Worm (Caenorhabditis elegans) whole organism, L4 larva: ENCODE measurements around the gene C50F4.10.

Source experiments
- T20F7.1 ChIP-seq: fragments of 200-800 bp; sonication (Bioruptor generic); optimal IDR thresholded peaks from 2 replicates; lab custom pipeline; 2018; ENCODE audit warnings: mild to moderate bottlenecking, missing genetic modification characterization, missing compliant biosample characterization
- ceh-20 ChIP-seq: fragments of 200-800 bp; sonication (Bioruptor generic); IDR thresholded peaks from 2 replicates; pipeline ENCODE4 v1.3.6; 2022; ENCODE audit warnings: missing genetic modification reagents, missing genetic modification characterization, missing compliant biosample characterization
- egl-27 ChIP-seq: sonication (generic microtip); optimal IDR thresholded peaks from 3 replicates; lab custom pipeline; 2017; ENCODE audit warnings: missing biosample characterization, missing genetic modification reagents, missing genetic modification characterization
- fkh-10 ChIP-seq: fragments of 150-350 bp; optimal IDR thresholded peaks from 2 replicates; lab custom pipeline; 2014; ENCODE audit warnings: missing biosample characterization, missing genetic modification reagents, missing genetic modification characterization
- mep-1 ChIP-seq: fragments of 150-350 bp; sonication (generic microtip); optimal IDR thresholded peaks from 3 replicates; lab custom pipeline; 2014; ENCODE audit warnings: missing biosample characterization, missing genetic modification characterization
- nhr-10 ChIP-seq: fragments of 150-350 bp; optimal IDR thresholded peaks from 2 replicates; lab custom pipeline; 2014; ENCODE audit warnings: missing biosample characterization, missing genetic modification characterization
- nhr-48 ChIP-seq: sonication (generic microtip); optimal IDR thresholded peaks from 2 replicates; lab custom pipeline; 2016; ENCODE audit warnings: mild to moderate bottlenecking, missing genetic modification characterization, missing compliant biosample characterization
- pqm-1 ChIP-seq: sonication (generic microtip); optimal IDR thresholded peaks from 2 replicates; lab custom pipeline; 2017; ENCODE audit warnings: missing biosample characterization, missing genetic modification characterization
- snpc-4 ChIP-seq: fragments of 150-350 bp; optimal IDR thresholded peaks from 2 replicates; lab custom pipeline; 2014; ENCODE audit warnings: missing biosample characterization, missing genetic modification characterization
- unc-130 ChIP-seq: sonication (generic microtip); optimal IDR thresholded peaks from 2 replicates; lab custom pipeline; 2016; ENCODE audit warnings: missing genetic modification reagents, missing genetic modification characterization, missing compliant biosample characterization
- unc-39 ChIP-seq: sonication (generic microtip); optimal IDR thresholded peaks from 2 replicates; lab custom pipeline; 2017; ENCODE audit warnings: missing biosample characterization, missing genetic modification characterization
- unc-62 ChIP-seq, 3 experiments: fragments of 150-350 bp in 1 of 3; sonication (generic microtip); optimal IDR thresholded peaks in 2 of 3; peaks in 1 of 3; 1 replicate in 1 of 3; 2 replicates in 2 of 3; lab custom pipeline; 2014 to 2017; ENCODE audit warnings: missing biosample characterization in 3 of 3, missing genetic modification characterization in 3 of 3, missing genetic modification reagents in 3 of 3, missing genotype in 1 of 3
- zip-11 ChIP-seq: fragments of 200-800 bp; sonication (Bioruptor generic); IDR thresholded peaks from 2 replicates; pipeline ENCODE4 v1.3.6; 2022; ENCODE audit warnings: missing genetic modification characterization, missing compliant biosample characterization

- TF ChIP-seq unc-62 (GFP tag; optimal IDR thresholded peaks at IDR 0.05 in 1 of 2; lab: Kevin White, UChicago) (no peak), unc-62 (tag; optimal IDR thresholded peaks at IDR 0.05; lab: Kevin White, UChicago) (no peak), mep-1 (tag; lab: Kevin White, UChicago) (no peak), unc-39 (tag; lab: Kevin White, UChicago) (no peak), unc-130 (GFP tag; lab: Kevin White, UChicago) (no peak), zip-11 (GFP tag; lab: Robert Waterston, UW) (no peak), nhr-48 (tag; lab: Kevin White, UChicago) (no peak), fkh-10 (no peak), egl-27 (tag; lab: Kevin White, UChicago) (no peak), nhr-10 (tag; lab: Kevin White, UChicago) (no peak), T20F7.1 (no peak), ceh-20 (GFP tag; lab: Robert Waterston, UW) (no peak), snpc-4 (tag; lab: Kevin White, UChicago) (no peak), pqm-1 (tag; lab: Kevin White, UChicago) (no peak)
Observed at ce11 chrV:9496742-9497141, 34.6 kb downstream of the C50F4.10 start, which contains the start of gene gsnl-1.
